Worm (Caenorhabditis elegans) whole organism, L1 larva: ENCODE data around the gene F29A7.8.

ENCODE experiments used
- C04F5.9 ChIP-seq: sonication (generic microtip); optimal IDR thresholded peaks from 2 replicates; lab custom pipeline; 2016; ENCODE audit warnings: missing genetic modification characterization, missing compliant biosample characterization
- C16A3.4 ChIP-seq: fragments of 150-350 bp; optimal IDR thresholded peaks from 2 replicates; lab custom pipeline; 2014; ENCODE audit warnings: missing biosample characterization, missing genetic modification characterization
- C34B4.2 ChIP-seq: sonication (generic microtip); optimal IDR thresholded peaks from 2 replicates; lab custom pipeline; 2017; ENCODE audit warnings: mild to moderate bottlenecking, missing genetic modification characterization, missing compliant biosample characterization
- F16B12.6 ChIP-seq: fragments of 150-350 bp; optimal IDR thresholded peaks from 2 replicates; lab custom pipeline; 2014; ENCODE audit warnings: missing biosample characterization, missing genetic modification characterization
- aha-1 ChIP-seq: fragments of 150-350 bp; optimal IDR thresholded peaks from 2 replicates; lab custom pipeline; 2014; ENCODE audit warnings: missing biosample characterization, missing genetic modification characterization
- aly-2 ChIP-seq: fragments of 150-350 bp; optimal IDR thresholded peaks from 2 replicates; lab custom pipeline; 2014; ENCODE audit warnings: missing biosample characterization, missing genetic modification characterization
- ama-1 ChIP-seq: fragments of 150-350 bp; optimal IDR thresholded peaks from 2 replicates; lab custom pipeline; 2014
- blmp-1 ChIP-seq: fragments of 150-350 bp; optimal IDR thresholded peaks from 2 replicates; lab custom pipeline; 2014; ENCODE audit warnings: missing biosample characterization, missing genetic modification characterization
- ceh-63 ChIP-seq: fragments of 200-800 bp; sonication (Bioruptor generic); optimal IDR thresholded peaks from 2 replicates; lab custom pipeline; 2018; ENCODE audit warnings: mild to moderate bottlenecking, missing genetic modification characterization, missing compliant biosample characterization
- ceh-88 ChIP-seq: fragments of 200-800 bp; sonication (Bioruptor generic); IDR thresholded peaks from 2 replicates; pipeline ENCODE4 v1.3.6; 2022; ENCODE audit warnings: missing genetic modification characterization, missing compliant biosample characterization
- dpl-1 ChIP-seq, 3 experiments: fragments of 150-350 bp in 2 of 3; sonication (generic microtip) in 1 of 3; optimal IDR thresholded peaks; 2 replicates each; lab custom pipeline; 2014 to 2017; ENCODE audit warnings: missing biosample characterization in 3 of 3, missing genetic modification characterization in 3 of 3, missing genetic modification reagents in 3 of 3
- efl-3 ChIP-seq: fragments of 200-800 bp; sonication (Bioruptor generic); optimal IDR thresholded peaks from 2 replicates; lab custom pipeline; 2018; ENCODE audit warnings: mild to moderate bottlenecking, missing genetic modification characterization, missing compliant biosample characterization
- egl-27 ChIP-seq, 2 experiments: fragments of 150-350 bp in 1 of 2; sonication (generic microtip); optimal IDR thresholded peaks; 3 replicates each; lab custom pipeline; 2017 to 2018; ENCODE audit warnings: missing biosample characterization in 2 of 2, missing genetic modification characterization in 2 of 2, missing genetic modification reagents in 2 of 2
- elt-2 ChIP-seq: sonication (generic microtip); optimal IDR thresholded peaks from 2 replicates; lab custom pipeline; 2016; ENCODE audit warnings: missing genetic modification characterization, mild to moderate bottlenecking, inconsistent platforms, missing compliant biosample characterization, missing genetic modification reagents
- elt-3 ChIP-seq, 6 experiments: fragments of 150-350 bp in 1 of 6; sonication (generic microtip); optimal IDR thresholded peaks; 2 replicates each; lab custom pipeline; 2017 to 2018; ENCODE audit warnings: missing biosample characterization in 6 of 6, missing genetic modification characterization in 6 of 6, inconsistent platforms in 1 of 6
- ets-5 ChIP-seq: fragments of 200-800 bp; sonication (Bioruptor generic); IDR thresholded peaks from 2 replicates; pipeline ENCODE4 v1.3.6; 2022; ENCODE audit warnings: missing genetic modification characterization, missing compliant biosample characterization
- fkh-10 ChIP-seq: sonication (generic microtip); optimal IDR thresholded peaks from 2 replicates; lab custom pipeline; 2017; ENCODE audit warnings: missing biosample characterization, missing genetic modification reagents, missing genetic modification characterization
- fkh-4 ChIP-seq: sonication (generic microtip); optimal IDR thresholded peaks from 2 replicates; lab custom pipeline; 2016; ENCODE audit warnings: missing compliant biosample characterization, missing genetic modification characterization, borderline replicate concordance
- fos-1 ChIP-seq: fragments of 150-350 bp; optimal IDR thresholded peaks from 2 replicates; lab custom pipeline; 2014; ENCODE audit warnings: missing biosample characterization, missing genetic modification characterization
- grh-1 ChIP-seq: fragments of 200-800 bp; sonication (Bioruptor generic); IDR thresholded peaks from 2 replicates; pipeline ENCODE4 v1.3.6; 2022; ENCODE audit warnings: missing genetic modification reagents, missing genetic modification characterization, missing compliant biosample characterization
- hlh-17 ChIP-seq: fragments of 200-800 bp; sonication (Bioruptor generic); optimal IDR thresholded peaks from 2 replicates; lab custom pipeline; 2018; ENCODE audit warnings: missing genetic modification characterization, mild to moderate bottlenecking, missing compliant biosample characterization, moderate library complexity, borderline replicate concordance
- hlh-4 ChIP-seq: sonication (generic microtip); optimal IDR thresholded peaks from 2 replicates; lab custom pipeline; 2016; ENCODE audit warnings: mild to moderate bottlenecking, missing genetic modification characterization, missing compliant biosample characterization
- hpl-2 ChIP-seq: fragments of 150-350 bp; optimal IDR thresholded peaks from 2 replicates; lab custom pipeline; 2014; ENCODE audit warnings: missing biosample characterization, missing genetic modification reagents, missing genetic modification characterization
- isw-1 ChIP-seq: fragments of 200-800 bp; sonication (Bioruptor generic); IDR thresholded peaks from 2 replicates; pipeline ENCODE4 v1.3.6; 2022; ENCODE audit warnings: missing genetic modification characterization, missing compliant biosample characterization
- lin-13 ChIP-seq: fragments of 150-350 bp; optimal IDR thresholded peaks from 2 replicates; lab custom pipeline; 2014; ENCODE audit warnings: missing biosample characterization, missing genetic modification reagents, missing genetic modification characterization
- lin-15B ChIP-seq: fragments of 150-350 bp; sonication (generic microtip); optimal IDR thresholded peaks from 3 replicates; lab custom pipeline; 2014; ENCODE audit warnings: missing biosample characterization, missing genetic modification characterization
- lin-35 ChIP-seq, 2 experiments: fragments of 150-350 bp; optimal IDR thresholded peaks; 2 replicates each; lab custom pipeline; 2014; ENCODE audit warnings: missing biosample characterization in 2 of 2, missing genetic modification characterization in 2 of 2, missing genetic modification reagents in 2 of 2
- lir-3 ChIP-seq: sonication (generic microtip); optimal IDR thresholded peaks from 2 replicates; lab custom pipeline; 2016; ENCODE audit warnings: mild to moderate bottlenecking, missing genetic modification characterization, moderate library complexity, missing compliant biosample characterization; ENCODE audit not compliant: poor library complexity
- lsy-2 ChIP-seq, 2 experiments: fragments of 150-350 bp; optimal IDR thresholded peaks; 2 replicates each; lab custom pipeline; 2014; ENCODE audit warnings: missing biosample characterization in 2 of 2, missing genetic modification characterization in 2 of 2
- mdl-1 ChIP-seq, 2 experiments: fragments of 150-350 bp; optimal IDR thresholded peaks; 2 replicates each; lab custom pipeline; 2014 to 2017; ENCODE audit warnings: missing biosample characterization in 2 of 2, missing genetic modification characterization in 2 of 2, inconsistent platforms in 1 of 2
- mef-2 ChIP-seq: fragments of 150-350 bp; optimal IDR thresholded peaks from 2 replicates; lab custom pipeline; 2014; ENCODE audit warnings: missing biosample characterization, missing genetic modification characterization
- mep-1 ChIP-seq: fragments of 150-350 bp; optimal IDR thresholded peaks from 2 replicates; lab custom pipeline; 2014; ENCODE audit warnings: missing biosample characterization, missing genetic modification characterization
- nhr-12 ChIP-seq: sonication (generic microtip); optimal IDR thresholded peaks from 2 replicates; lab custom pipeline; 2017; ENCODE audit warnings: missing biosample characterization, missing genetic modification characterization
- nhr-19 ChIP-seq: fragments of 200-800 bp; sonication (Bioruptor generic); conservative IDR thresholded peaks from 2 replicates; pipeline ENCODE4 v1.3.6; 2022; ENCODE audit warnings: missing genetic modification characterization, missing compliant biosample characterization
- nhr-237 ChIP-seq: fragments of 150-350 bp; optimal IDR thresholded peaks from 2 replicates; lab custom pipeline; 2014; ENCODE audit warnings: missing biosample characterization, missing genetic modification characterization
- nhr-28 ChIP-seq: fragments of 150-350 bp; optimal IDR thresholded peaks from 2 replicates; lab custom pipeline; 2014; ENCODE audit warnings: missing biosample characterization, missing genetic modification characterization
- nhr-47 ChIP-seq: sonication (generic microtip); optimal IDR thresholded peaks from 2 replicates; lab custom pipeline; 2016; ENCODE audit warnings: mild to moderate bottlenecking, missing genetic modification characterization, moderate library complexity, missing compliant biosample characterization
- nhr-84 ChIP-seq: sonication (generic microtip); optimal IDR thresholded peaks from 2 replicates; lab custom pipeline; 2017; ENCODE audit warnings: missing biosample characterization, missing genetic modification characterization
- nhr-85 ChIP-seq: sonication (generic microtip); peaks from one replicate; lab custom pipeline; 2016; ENCODE audit warnings: missing genetic modification characterization, inconsistent platforms, missing compliant biosample characterization
- pag-3 ChIP-seq: sonication (generic microtip); optimal IDR thresholded peaks from 2 replicates; lab custom pipeline; 2017; ENCODE audit warnings: missing genetic modification characterization, mild to moderate bottlenecking, missing compliant biosample characterization, antibody characterized with exemption, borderline replicate concordance; ENCODE audit not compliant: insufficient read depth
- pax-3 ChIP-seq: fragments of 200-800 bp; sonication (Bioruptor generic); optimal IDR thresholded peaks from 2 replicates; lab custom pipeline; 2018; ENCODE audit warnings: mild to moderate bottlenecking, missing genetic modification characterization, moderate library complexity, missing compliant biosample characterization
- pqm-1 ChIP-seq: sonication (generic microtip); optimal IDR thresholded peaks from 3 replicates; lab custom pipeline; 2017; ENCODE audit warnings: missing biosample characterization, missing genetic modification characterization
- rnt-1 ChIP-seq: sonication (generic microtip); optimal IDR thresholded peaks from 2 replicates; lab custom pipeline; 2016; ENCODE audit warnings: mild to moderate bottlenecking, missing genetic modification characterization, moderate library complexity, missing compliant biosample characterization
- snpc-4 ChIP-seq: fragments of 150-350 bp; optimal IDR thresholded peaks from 2 replicates; lab custom pipeline; 2014; ENCODE audit warnings: missing biosample characterization, missing genetic modification characterization
- sox-4 ChIP-seq: sonication (generic microtip); optimal IDR thresholded peaks from 2 replicates; lab custom pipeline; 2016; ENCODE audit warnings: missing genetic modification characterization, missing compliant biosample characterization
- sup-37 ChIP-seq: fragments of 200-800 bp; sonication (Bioruptor generic); optimal IDR thresholded peaks from 2 replicates; lab custom pipeline; 2018; ENCODE audit warnings: mild to moderate bottlenecking, missing genetic modification characterization, missing compliant biosample characterization
- tbx-2 ChIP-seq: sonication (generic microtip); optimal IDR thresholded peaks from 2 replicates; lab custom pipeline; 2016; ENCODE audit warnings: missing genetic modification characterization, missing compliant biosample characterization
- tlp-1 ChIP-seq: fragments of 150-350 bp; optimal IDR thresholded peaks from 2 replicates; lab custom pipeline; 2014; ENCODE audit warnings: missing biosample characterization, missing genetic modification characterization
- unc-62 ChIP-seq: fragments of 150-350 bp; optimal IDR thresholded peaks from 2 replicates; lab custom pipeline; 2014; ENCODE audit warnings: missing biosample characterization, missing genetic modification reagents, missing genetic modification characterization
- xbp-1 ChIP-seq: sonication (generic microtip); optimal IDR thresholded peaks from 2 replicates; lab custom pipeline; 2016; ENCODE audit warnings: missing genetic modification characterization, missing compliant biosample characterization
- ztf-11 ChIP-seq, 2 experiments: sonication (generic microtip); optimal IDR thresholded peaks; 2 replicates each; lab custom pipeline; 2016 to 2017; ENCODE audit warnings: missing genetic modification characterization in 2 of 2, missing biosample characterization in 1 of 2, missing compliant biosample characterization in 1 of 2
- ztf-4 ChIP-seq: fragments of 150-350 bp; optimal IDR thresholded peaks from 2 replicates; lab custom pipeline; 2014; ENCODE audit warnings: missing biosample characterization, missing genetic modification characterization

The F29A7.8 gene

ce11 chrII:2800550-2801233, 42.8 kb upstream of the F29A7.8 start, which contains the start of gene nhr-119:
Gene nhr-119, minus strand, starts transcription at chrII:2800600.
- TF ChIP-seq lin-15B (tag; lab: Kevin White, UChicago) (no peak), C34B4.2 (no peak), ama-1 (peak; percentile 0), blmp-1 (peak; percentile 69), hlh-4 (no peak), nhr-28 (no peak), dpl-1 (GFP tag; optimal IDR thresholded peaks at IDR 0.05; lab: Kevin White, UChicago) (peak; percentile 32 to 58 (median 34)), nhr-19 (GFP tag; lab: Robert Waterston, UW) (peak; percentile 85), mef-2 (tag; lab: Kevin White, UChicago) (no peak), sox-4 (no peak), ets-5 (GFP tag; lab: Robert Waterston, UW) (no peak), lsy-2 (tag; optimal IDR thresholded peaks at IDR 0.05; lab: Kevin White, UChicago) (peak; percentile 69 to 74), nhr-237 (no peak), tlp-1 (tag; lab: Kevin White, UChicago) (no peak), snpc-4 (tag; lab: Kevin White, UChicago) (no peak), pax-3 (no peak), ztf-11 (tag; optimal IDR thresholded peaks at IDR 0.05; lab: Kevin White, UChicago) (no peak), tbx-2 (tag; lab: Kevin White, UChicago) (peak; percentile 77), aha-1 (tag; lab: Kevin White, UChicago) (no peak), fkh-10 (GFP tag; lab: Kevin White, UChicago) (no peak), lin-35 (GFP tag; optimal IDR thresholded peaks at IDR 0.05; lab: Kevin White, UChicago) (peak; percentile 6 to 69), ztf-4 (tag; lab: Kevin White, UChicago) (peak; percentile 40), mep-1 (peak; percentile 52), fos-1 (tag; lab: Kevin White, UChicago) (no peak), pqm-1 (tag; lab: Kevin White, UChicago) (peak; percentile 18), isw-1 (GFP tag; lab: Robert Waterston, UW) (no peak), lir-3 (tag; lab: Kevin White, UChicago) (no peak), nhr-47 (peak; percentile 77), nhr-85 (tag; lab: Kevin White, UChicago) (peak; percentile 98), aly-2 (tag; lab: Kevin White, UChicago) (no peak), hlh-17 (GFP tag; lab: Kevin White, UChicago) (no peak), xbp-1 (tag; lab: Kevin White, UChicago) (peak; percentile 50), unc-62 (GFP tag; lab: Kevin White, UChicago) (no peak), F16B12.6 (tag; lab: Kevin White, UChicago) (no peak), rnt-1 (peak; percentile 87), elt-3 (tag; optimal IDR thresholded peaks at IDR 0.05; lab: Kevin White, UChicago) (peak in 3 of 6 experiments; percentile 91 to 99 (median 91)), mdl-1 (tag; optimal IDR thresholded peaks at IDR 0.05; lab: Kevin White, UChicago) (peak in 1 of 2 experiments; percentile 71), nhr-84 (tag; lab: Kevin White, UChicago) (no peak), C16A3.4 (tag; lab: Kevin White, UChicago) (peak; percentile 19), fkh-4 (tag; lab: Kevin White, UChicago) (no peak), C04F5.9 (tag; lab: Kevin White, UChicago) (no peak), nhr-12 (no peak), efl-3 (no peak), ceh-63 (no peak), grh-1 (GFP tag; lab: Robert Waterston, UW) (peak; percentile 71), pag-3 (tag; lab: Kevin White, UChicago) (no peak), sup-37 (no peak), egl-27 (tag; optimal IDR thresholded peaks at IDR 0.05; lab: Kevin White, UChicago) (no peak), ceh-88 (GFP tag; lab: Robert Waterston, UW) (no peak), lin-13 (GFP tag; lab: Kevin White, UChicago) (peak; percentile 26), elt-2 (tag; lab: Kevin White, UChicago) (peak; percentile 95), hpl-2 (GFP tag; lab: Kevin White, UChicago) (no peak)
